Worm (Caenorhabditis elegans) whole organism, mixed stage, embryonic: ENCODE measurements around the gene Y57G11C.1130.

Experiments used
- elt-1 ChIP-seq: sonication (generic microtip); optimal IDR thresholded peaks from 2 replicates; lab custom pipeline; 2017; ENCODE audit warnings: missing genetic modification characterization, mild to moderate bottlenecking, missing compliant biosample characterization, antibody characterized with exemption, moderate library complexity, borderline replicate concordance; ENCODE audit not compliant: insufficient read depth
- nhr-237 ChIP-seq: fragments of 150-350 bp; optimal IDR thresholded peaks from 2 replicates; lab custom pipeline; 2014; ENCODE audit warnings: missing biosample characterization, missing genetic modification characterization
- snpc-4 ChIP-seq: fragments of 150-350 bp; optimal IDR thresholded peaks from 2 replicates; lab custom pipeline; 2014; ENCODE audit warnings: missing biosample characterization, missing genetic modification characterization

ce11 chrIV:14773280-14774071, 8.8 kb upstream of the Y57G11C.1130 start, which contains the start of gene Y57G11C.36:
- TF ChIP-seq snpc-4 (no peak), elt-1 (no peak), nhr-237 (tag; lab: Kevin White, UChicago) (no peak)
